Fruit fly (Drosophila melanogaster): ENCODE data around the gene CG10657.

CG10657 gene

dm6 chr3L:12526433-12527113, 29.6 kb upstream of the CG10657 start, which contains the start of gene eIF2beta:
Gene eIF2beta (minus strand): TSS chr3L:12526731.
- TF ChIP-seq lab (GFP tag; optimal IDR thresholded peaks at IDR 0.05) (peak; percentile 62), bab2 (GFP tag; optimal IDR thresholded peaks at IDR 0.05) (no peak), Kr (GFP tag; optimal IDR thresholded peaks at IDR 0.05) (no peak), gfzf (GFP tag; optimal IDR thresholded peaks at IDR 0.05) (peak; percentile 78), Hmr (GFP tag; optimal IDR thresholded peaks at IDR 0.05) (peak; percentile 32), tap (tag; optimal IDR thresholded peaks at IDR 0.05) (peak; percentile 27), sima (GFP tag; optimal IDR thresholded peaks at IDR 0.05) (no peak), Abd-B (GFP tag; optimal IDR thresholded peaks at IDR 0.05) (no peak), H2.0 (GFP tag; IDR thresholded peaks at IDR 0.05) (no peak), Bgb (GFP tag; IDR thresholded peaks at IDR 0.05; ENCODE audit: partially characterized antibody) (peak; percentile 37; the same call in 1 of the 2 replicates), BtbVII (GFP tag; optimal IDR thresholded peaks at IDR 0.05) (peak; percentile 51), D19B (GFP tag; optimal IDR thresholded peaks at IDR 0.05) (no peak), CG2712 (tag; optimal IDR thresholded peaks at IDR 0.05) (peak; percentile 48), chinmo (GFP tag; IDR thresholded peaks at IDR 0.05; ENCODE audit: partially characterized antibody) (peak; percentile 78; the same call in 3 of the 4 replicates), tx (GFP tag; optimal IDR thresholded peaks at IDR 0.05) (no peak), zen (tag; optimal IDR thresholded peaks at IDR 0.05) (no peak), HmgD (GFP tag; optimal IDR thresholded peaks at IDR 0.05) (no peak), Atf-2 (GFP tag; optimal IDR thresholded peaks at IDR 0.05) (peak; percentile 17), twi (tag; optimal IDR thresholded peaks at IDR 0.05) (no peak), fru (optimal IDR thresholded peaks at IDR 0.05) (no peak), crol (GFP tag; IDR thresholded peaks at IDR 0.05) (no peak), hkb (optimal IDR thresholded peaks at IDR 0.05) (no peak), hkb (GFP tag; IDR thresholded peaks at IDR 0.05) (peak; percentile 68), CG31224 (GFP tag; IDR thresholded peaks at IDR 0.05) (no peak), unpg (GFP tag; optimal IDR thresholded peaks at IDR 0.05) (no peak), CG7745 (tag; optimal IDR thresholded peaks at IDR 0.05) (no peak), CG18619 (GFP tag; optimal IDR thresholded peaks at IDR 0.05) (no peak), CG12744 (GFP tag; optimal IDR thresholded peaks at IDR 0.05) (no peak), CG32767 (GFP tag; IDR thresholded peaks at IDR 0.05) (no peak), ci (GFP tag; IDR thresholded peaks at IDR 0.05) (peak; percentile 72), CG13296 (GFP tag; optimal IDR thresholded peaks at IDR 0.05) (peak; percentile 64), B-H2 (GFP tag; optimal IDR thresholded peaks at IDR 0.05) (no peak), HmgZ (tag; optimal IDR thresholded peaks at IDR 0.05) (no peak), z (GFP tag; IDR thresholded peaks at IDR 0.05) (no peak), CG10959 (GFP tag; IDR thresholded peaks at IDR 0.05) (no peak), Sry-β (GFP tag; optimal IDR thresholded peaks at IDR 0.05) (peak; percentile 19), psq (GFP tag; optimal IDR thresholded peaks at IDR 0.05) (no peak), wek (GFP tag; optimal IDR thresholded peaks at IDR 0.05) (peak; percentile 2), ERR (GFP tag; optimal IDR thresholded peaks at IDR 0.05) (no peak), CG7928 (GFP tag; optimal IDR thresholded peaks at IDR 0.05) (no peak), CG11696 (GFP tag; IDR thresholded peaks at IDR 0.05) (no peak), CG6272 (GFP tag; IDR thresholded peaks at IDR 0.05) (no peak), CG10366 (GFP tag; IDR thresholded peaks at IDR 0.05) (no peak), CG18011 (GFP tag; optimal IDR thresholded peaks at IDR 0.05) (no peak), wor (GFP tag; IDR thresholded peaks at IDR 0.05) (no peak), CG3847 (GFP tag; IDR thresholded peaks at IDR 0.05) (no peak), dati (GFP tag; IDR thresholded peaks at IDR 0.05) (no peak), CG31365 (tag; optimal IDR thresholded peaks at IDR 0.05) (peak; percentile 42), grn (GFP tag; optimal IDR thresholded peaks at IDR 0.05) (no peak), CG17361 (GFP tag; IDR thresholded peaks at IDR 0.05) (peak; percentile 39; the same call in 1 of the 3 replicates), Hand (GFP tag; optimal IDR thresholded peaks at IDR 0.05) (no peak)

Measured in whole organism, embryonic.